Fruit fly (Drosophila melanogaster): Measurements from ENCODE around the gene CG43220.

Gene CG43220

dm6 chr2L:17465915-17466677 lies 20.3 kb upstream of the CG43220 start (continued):
- TF ChIP-seq PHDP (tag; optimal IDR thresholded peaks at IDR 0.05) (peak; percentile 86), zen2 (GFP tag; IDR thresholded peaks at IDR 0.05; ENCODE audit: partially characterized antibody) (no peak), CG12236 (GFP tag; optimal IDR thresholded peaks at IDR 0.05) (peak; percentile 75), CG15514 (GFP tag; optimal IDR thresholded peaks at IDR 0.05) (peak; percentile 54), ftz-f1 (GFP tag; optimal IDR thresholded peaks at IDR 0.05) (no peak), disco-r (GFP tag; optimal IDR thresholded peaks at IDR 0.05) (peak; percentile 44), nom (GFP tag; optimal IDR thresholded peaks at IDR 0.05) (no peak), Atf6 (GFP tag; IDR thresholded peaks at IDR 0.05) (peak; percentile 75), CG6254 (GFP tag; optimal IDR thresholded peaks at IDR 0.05) (peak; percentile 68), ab (GFP tag; optimal IDR thresholded peaks at IDR 0.05) (no peak), CG17612 (GFP tag; IDR thresholded peaks at IDR 0.05) (no peak), CG31441 (GFP tag; IDR thresholded peaks at IDR 0.05) (no peak; the same call in none of the 2 replicates), CG33213 (GFP tag; optimal IDR thresholded peaks at IDR 0.05) (peak; percentile 70), gcm (GFP tag; optimal IDR thresholded peaks at IDR 0.05) (no peak), salm (tag; optimal IDR thresholded peaks at IDR 0.05) (no peak), corto (GFP tag; optimal IDR thresholded peaks at IDR 0.05) (no peak), CG14667 (GFP tag; IDR thresholded peaks at IDR 0.05) (peak; percentile 69; the same call in 1 of the 2 replicates), CG7963 (GFP tag; IDR thresholded peaks at IDR 0.05; ENCODE audit: partially characterized antibody) (no peak), CG14441 (GFP tag; IDR thresholded peaks at IDR 0.05) (peak; percentile 73), stwl (tag; optimal IDR thresholded peaks at IDR 0.05) (no peak), gce (GFP tag; IDR thresholded peaks at IDR 0.05) (peak; percentile 68; the same call in 2 of the 3 replicates), z (GFP tag; IDR thresholded peaks at IDR 0.05) (no peak), phol (tag; optimal IDR thresholded peaks at IDR 0.05) (peak; percentile 87), Atf3 (GFP tag; optimal IDR thresholded peaks at IDR 0.05) (peak; percentile 58), CG32532 (GFP tag; IDR thresholded peaks at IDR 0.05) (peak; percentile 72), crp (GFP tag; optimal IDR thresholded peaks at IDR 0.05) (peak in 1 of 2 experiments; percentile 45), CG17568 (GFP tag; optimal IDR thresholded peaks at IDR 0.05) (peak; percentile 68), CG17359 (tag; optimal IDR thresholded peaks at IDR 0.05) (peak; percentile 88), Oli (tag; optimal IDR thresholded peaks at IDR 0.05) (peak; percentile 82), CG16815 (GFP tag; optimal IDR thresholded peaks at IDR 0.05) (peak; percentile 63), E2f1 (GFP tag; IDR thresholded peaks at IDR 0.05) (peak; percentile 71), CG4854 (GFP tag; optimal IDR thresholded peaks at IDR 0.05) (peak; percentile 58), stc (GFP tag; IDR thresholded peaks at IDR 0.05) (peak; percentile 77), tap (tag; optimal IDR thresholded peaks at IDR 0.05) (peak; percentile 79), nau (GFP tag; optimal IDR thresholded peaks at IDR 0.05) (peak; percentile 97), ranshi (GFP tag; IDR thresholded peaks at IDR 0.05) (peak; percentile 84), cas (GFP tag; IDR thresholded peaks at IDR 0.05) (peak; percentile 52; the same call in 1 of the 2 replicates), Xrp1 (GFP tag; IDR thresholded peaks at IDR 0.05) (peak; percentile 88), odd (GFP tag; optimal IDR thresholded peaks at IDR 0.05) (peak; percentile 58), CG6654 (GFP tag; optimal IDR thresholded peaks at IDR 0.05) (peak; percentile 61), gcm2 (GFP tag; optimal IDR thresholded peaks at IDR 0.05) (no peak), CG12071 (GFP tag; optimal IDR thresholded peaks at IDR 0.05) (peak; percentile 65), Doc2 (GFP tag; IDR thresholded peaks at IDR 0.05) (0 out of 2 replicates have a peak, but pooled peaks have one; percentile 41), CG3163 (GFP tag; optimal IDR thresholded peaks at IDR 0.05) (peak; percentile 34), Mes4 (GFP tag; optimal IDR thresholded peaks at IDR 0.05) (peak; percentile 64), CG7987 (GFP tag; optimal IDR thresholded peaks at IDR 0.05) (peak; percentile 1), CG12744 (GFP tag; optimal IDR thresholded peaks at IDR 0.05) (peak; percentile 52), seq (GFP tag; IDR thresholded peaks at IDR 0.05) (peak; percentile 80), Six4 (GFP tag; optimal IDR thresholded peaks at IDR 0.05) (peak; percentile 84)
